Fruit fly (Drosophila melanogaster) whole organism, prepupa: ENCODE measurements around the gene CG43116.

ENCODE experiments used
- Blimp-1 ChIP-seq: fragments of 200-800 bp; sonication (Bioruptor generic); optimal IDR thresholded peaks from 3 replicates; lab custom pipeline; 2017; ENCODE audit warnings: missing biosample characterization, missing genetic modification characterization, mild to moderate bottlenecking, moderate library complexity, missing genetic modification reagents
- CG10631 ChIP-seq: fragments of 200-800 bp; sonication (Bioruptor generic); optimal IDR thresholded peaks from 2 replicates; lab custom pipeline; 2016; ENCODE audit warnings: missing biosample characterization, missing genetic modification characterization
- CG10669 ChIP-seq: fragments of 200-800 bp; sonication (Bioruptor generic); optimal IDR thresholded peaks from 3 replicates; lab custom pipeline; 2018; ENCODE audit warnings: missing biosample characterization, mild to moderate bottlenecking, missing genetic modification characterization, moderate library complexity
- CG11762 ChIP-seq: fragments of 200-800 bp; sonication (Bioruptor generic); optimal IDR thresholded peaks from 3 replicates; lab custom pipeline; 2016; ENCODE audit warnings: missing biosample characterization, missing genetic modification characterization; ENCODE audit not compliant: insufficient read depth
- CG1621 ChIP-seq: fragments of 200-800 bp; sonication (Bioruptor generic); optimal IDR thresholded peaks from 3 replicates; lab custom pipeline; 2018; ENCODE audit warnings: missing biosample characterization, mild to moderate bottlenecking, missing genetic modification characterization
- CG3032 ChIP-seq: fragments of 200-800 bp; optimal IDR thresholded peaks from 2 replicates; lab custom pipeline; 2019; ENCODE audit warnings: missing biosample characterization, mild to moderate bottlenecking, missing genetic modification characterization, moderate library complexity
- CG34406 ChIP-seq: fragments of 200-800 bp; sonication (Bioruptor generic); optimal IDR thresholded peaks from 3 replicates; lab custom pipeline; 2016; ENCODE audit warnings: missing biosample characterization, missing genetic modification characterization
- CG3919 ChIP-seq: fragments of 200-800 bp; sonication (Bioruptor generic); optimal IDR thresholded peaks from 3 replicates; lab custom pipeline; 2016; ENCODE audit warnings: missing biosample characterization, missing genetic modification characterization
- CG4318 ChIP-seq: fragments of 200-800 bp; sonication (Bioruptor generic); optimal IDR thresholded peaks from 3 replicates; lab custom pipeline; 2017; ENCODE audit warnings: missing biosample characterization, mild to moderate bottlenecking, missing genetic modification characterization
- CG6163 ChIP-seq: fragments of 200-800 bp; sonication (Bioruptor generic); IDR thresholded peaks from 3 replicates; pipeline ENCODE4 v1.3.6; 2022; ENCODE audit warnings: missing biosample characterization, missing genetic modification characterization
- CG6276 ChIP-seq: fragments of 200-800 bp; sonication (Bioruptor generic); optimal IDR thresholded peaks from 2 replicates; lab custom pipeline; 2017; ENCODE audit warnings: missing biosample characterization, mild to moderate bottlenecking, missing genetic modification characterization
- CG6792 ChIP-seq: fragments of 200-800 bp; sonication (Bioruptor generic); optimal IDR thresholded peaks from 3 replicates; lab custom pipeline; 2016; ENCODE audit warnings: missing biosample characterization, missing genetic modification characterization
- CG6808 ChIP-seq: fragments of 200-800 bp; sonication (Bioruptor generic); optimal IDR thresholded peaks from 3 replicates; lab custom pipeline; 2017; ENCODE audit warnings: missing biosample characterization, missing genetic modification characterization, mild to moderate bottlenecking, moderate library complexity, missing genetic modification reagents
- CG6854 ChIP-seq: fragments of 200-800 bp; sonication (Bioruptor generic); optimal IDR thresholded peaks from 2 replicates; lab custom pipeline; 2017; ENCODE audit warnings: missing biosample characterization, mild to moderate bottlenecking, missing genetic modification characterization
- CG8119 ChIP-seq: fragments of 200-800 bp; sonication (Bioruptor generic); IDR thresholded peaks from 3 replicates; pipeline ENCODE4 v1.3.6; 2022; ENCODE audit warnings: missing biosample characterization, missing genetic modification characterization
- Eip78C ChIP-seq: fragments of 200-800 bp; sonication (Bioruptor generic); peaks from one replicate; lab custom pipeline; 2016; ENCODE audit warnings: missing biosample characterization, missing genetic modification characterization
- Ets96B ChIP-seq: fragments of 200-800 bp; optimal IDR thresholded peaks from 2 replicates; lab custom pipeline; 2019; ENCODE audit warnings: missing biosample characterization, mild to moderate bottlenecking, missing genetic modification characterization, moderate library complexity
- Hr38 ChIP-seq: sonication (Bioruptor generic); optimal IDR thresholded peaks from 2 replicates; lab custom pipeline; 2016; ENCODE audit warnings: missing biosample characterization, missing genetic modification characterization
- OdsH ChIP-seq: fragments of 200-800 bp; sonication (Bioruptor generic); optimal IDR thresholded peaks from 3 replicates; lab custom pipeline; 2016; ENCODE audit warnings: missing biosample characterization, missing genetic modification characterization
- Sox15 ChIP-seq: fragments of 200-800 bp; sonication (Bioruptor generic); optimal IDR thresholded peaks from 3 replicates; lab custom pipeline; 2016; ENCODE audit warnings: missing biosample characterization, missing genetic modification characterization
- achi ChIP-seq: fragments of 200-800 bp; sonication (Bioruptor generic); optimal IDR thresholded peaks from 3 replicates; lab custom pipeline; 2016; ENCODE audit warnings: missing biosample characterization, missing genetic modification characterization
- dac ChIP-seq: fragments of 200-800 bp; sonication (Bioruptor generic); optimal IDR thresholded peaks from 2 replicates; lab custom pipeline; 2017; ENCODE audit warnings: missing biosample characterization, mild to moderate bottlenecking, missing genetic modification characterization
- eg ChIP-seq: fragments of 200-800 bp; sonication (Bioruptor generic); IDR thresholded peaks from 3 replicates; pipeline ENCODE4 v1.3.6; 2022; ENCODE audit warnings: missing biosample characterization, missing genetic modification characterization
- fd59A ChIP-seq: fragments of 200-800 bp; sonication (Bioruptor generic); optimal IDR thresholded peaks from 2 replicates; lab custom pipeline; 2017; ENCODE audit warnings: missing biosample characterization, mild to moderate bottlenecking, missing genetic modification characterization, missing genetic modification reagents
- fd85E ChIP-seq: fragments of 200-800 bp; sonication (Bioruptor generic); optimal IDR thresholded peaks from 3 replicates; lab custom pipeline; 2016; ENCODE audit warnings: missing biosample characterization, missing genetic modification characterization
- fkh ChIP-seq: fragments of 200-800 bp; sonication (Bioruptor generic); optimal IDR thresholded peaks from 3 replicates; lab custom pipeline; 2017; ENCODE audit warnings: missing biosample characterization, mild to moderate bottlenecking, missing genetic modification characterization, moderate library complexity
- lz ChIP-seq: fragments of 200-800 bp; sonication (Bioruptor generic); optimal IDR thresholded peaks from 3 replicates; lab custom pipeline; 2016; ENCODE audit warnings: missing biosample characterization, missing genetic modification characterization
- net ChIP-seq: fragments of 200-800 bp; sonication (Bioruptor generic); optimal IDR thresholded peaks from 3 replicates; lab custom pipeline; 2016; ENCODE audit warnings: missing biosample characterization, missing genetic modification characterization
- pdm3 ChIP-seq: fragments of 200-800 bp; sonication (Bioruptor generic); optimal IDR thresholded peaks from 3 replicates; lab custom pipeline; 2016; ENCODE audit warnings: missing biosample characterization, missing genetic modification characterization
- salr ChIP-seq, 2 experiments: fragments of 200-800 bp; sonication (Bioruptor generic); optimal IDR thresholded peaks; 3 replicates each; lab custom pipeline; 2016 to 2018; ENCODE audit warnings: missing biosample characterization in 2 of 2, missing genetic modification characterization in 2 of 2, mild to moderate bottlenecking in 1 of 2
- spab ChIP-seq: fragments of 200-800 bp; sonication (Bioruptor generic); optimal IDR thresholded peaks from 2 replicates; lab custom pipeline; 2017; ENCODE audit warnings: missing biosample characterization, mild to moderate bottlenecking, missing genetic modification characterization, missing genetic modification reagents
- ss ChIP-seq, 2 experiments: fragments of 200-800 bp; sonication (Bioruptor generic); optimal IDR thresholded peaks; 2 replicates in 1 of 2; 3 replicates in 1 of 2; lab custom pipeline; 2017 to 2018; ENCODE audit warnings: mild to moderate bottlenecking in 2 of 2, missing biosample characterization in 2 of 2, missing genetic modification characterization in 2 of 2, moderate library complexity in 1 of 2
- svp ChIP-seq: fragments of 200-800 bp; sonication (Bioruptor generic); peaks from one replicate; lab custom pipeline; 2016; ENCODE audit warnings: missing biosample characterization, missing genetic modification characterization
- vri ChIP-seq: fragments of 200-800 bp; sonication (Bioruptor generic); optimal IDR thresholded peaks from 3 replicates; lab custom pipeline; 2016; ENCODE audit warnings: missing biosample characterization, mild to moderate bottlenecking, missing genetic modification characterization

The CG43116 gene

dm6 chr3R:26034643-26035368 is 38.0 kb upstream of the CG43116 start (continued):
- TF ChIP-seq CG6808 (peak; percentile 40), vri (no peak)

DNA sequence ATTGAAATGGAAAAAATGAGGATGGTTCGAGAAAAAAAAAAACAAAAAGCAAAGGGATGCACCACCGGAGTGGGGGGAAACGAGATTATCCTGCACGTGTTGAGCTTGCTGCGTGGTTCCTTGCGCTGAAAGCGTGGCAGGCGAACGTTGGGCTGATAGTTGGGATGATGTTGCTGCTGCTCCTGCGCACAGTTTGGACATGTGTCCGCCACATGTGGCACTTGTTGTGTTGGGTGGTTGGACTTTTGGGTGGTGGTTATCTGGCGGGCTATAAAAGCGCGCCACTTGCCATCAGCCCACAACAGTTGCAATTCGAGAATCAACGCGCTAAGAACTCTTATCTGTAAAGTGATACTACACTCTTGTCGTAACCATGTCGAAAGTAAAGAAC is 35.8 kb upstream of the CG43116 start:
- TF ChIP-seq CG4318 (GFP tag; lab: Kevin White, UChicago) (no peak), Blimp-1 (no peak), CG11762 (GFP tag; lab: Kevin White, UChicago) (no peak), CG1621 (tag; lab: Kevin White, UChicago) (no peak), Hr38 (GFP tag; lab: Kevin White, UChicago) (no peak), CG3919 (GFP tag; lab: Kevin White, UChicago) (no peak), lz (GFP tag; lab: Kevin White, UChicago) (no peak), CG8119 (GFP tag; lab: Robert Waterston, UW) (no peak), Ets96B (tag; lab: Kevin White, UChicago) (no peak), CG6792 (GFP tag; lab: Kevin White, UChicago) (no peak), svp (GFP tag; lab: Kevin White, UChicago) (no peak), CG3032 (tag; lab: Kevin White, UChicago) (no peak), CG6276 (GFP tag; lab: Kevin White, UChicago) (no peak), ss (GFP tag; optimal IDR thresholded peaks at IDR 0.05; lab: Kevin White, UChicago) (no peak), CG6163 (GFP tag; lab: Robert Waterston, UW) (no peak), dac (GFP tag; lab: Kevin White, UChicago) (no peak), CG10669 (GFP tag; lab: Kevin White, UChicago) (no peak), Eip78C (GFP tag; lab: Kevin White, UChicago) (no peak)

DNA sequence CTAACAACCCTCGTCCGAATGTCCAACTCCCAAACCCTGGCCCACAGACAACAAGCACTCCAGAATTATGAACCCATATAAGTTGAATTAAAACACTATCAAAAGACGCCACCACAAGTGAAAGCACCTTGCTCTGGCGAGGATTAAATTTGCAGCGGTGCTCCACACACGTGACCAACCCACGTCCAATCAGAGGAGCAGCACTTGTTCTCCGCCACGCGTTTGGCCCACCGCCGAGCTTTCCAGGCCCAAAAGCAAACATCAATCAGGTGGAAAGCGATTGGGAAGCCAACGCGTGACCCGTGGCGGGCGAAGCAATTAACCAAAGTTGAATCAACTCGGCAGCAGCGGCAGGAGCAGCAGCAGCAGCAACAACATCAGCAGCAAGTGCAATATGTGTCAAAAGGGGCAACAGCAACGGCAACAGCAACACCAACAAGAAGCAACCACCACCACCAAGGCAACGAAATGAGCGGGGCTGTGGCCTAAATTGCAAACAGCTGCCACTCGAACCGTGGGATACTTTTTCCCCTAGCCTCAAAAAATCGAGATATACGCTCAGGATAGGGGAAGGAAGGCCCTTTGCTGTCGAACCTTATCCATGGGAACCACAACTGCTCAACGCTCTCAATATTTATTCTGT is 35.3 kb upstream of the CG43116 start:
- TF ChIP-seq CG6854 (peak; percentile 19), fkh (GFP tag; lab: Kevin White, UChicago) (peak; percentile 7), net (GFP tag; lab: Kevin White, UChicago) (peak; percentile 13), ss (GFP tag; optimal IDR thresholded peaks at IDR 0.05; lab: Kevin White, UChicago) (peak in 1 of 2 experiments; percentile 20), vri (no peak), svp (GFP tag; lab: Kevin White, UChicago) (no peak)

dm6 chr3R:26030562-26030961 is 33.8 kb upstream of the CG43116 start:
- TF ChIP-seq achi (GFP tag; lab: Kevin White, UChicago) (no peak), ss (GFP tag; optimal IDR thresholded peaks at IDR 0.05; lab: Kevin White, UChicago) (peak in 1 of 2 experiments; percentile 60), fkh (GFP tag; lab: Kevin White, UChicago) (peak; percentile 23)
- TF ChIP-seq, all 60 proteins: peak for 2

dm6 chr3R:26027903-26028302 is 31.1 kb upstream of the CG43116 start:
- TF ChIP-seq fkh (GFP tag; lab: Kevin White, UChicago) (no peak), CG6163 (GFP tag; lab: Robert Waterston, UW) (no peak), fd59A (no peak), spab (no peak), vri (no peak), OdsH (no peak), eg (no peak), CG10669 (GFP tag; lab: Kevin White, UChicago) (no peak), salr (GFP tag; optimal IDR thresholded peaks at IDR 0.05; lab: Kevin White, UChicago) (no peak), fd85E (no peak), Hr38 (GFP tag; lab: Kevin White, UChicago) (no peak), lz (GFP tag; lab: Kevin White, UChicago) (no peak), Sox15 (GFP tag; lab: Kevin White, UChicago) (no peak), CG6276 (GFP tag; lab: Kevin White, UChicago) (no peak), CG34406 (no peak), CG10631 (GFP tag; lab: Kevin White, UChicago) (no peak), pdm3 (GFP tag; lab: Kevin White, UChicago) (no peak), Blimp-1 (no peak), Eip78C (GFP tag; lab: Kevin White, UChicago) (no peak), CG3919 (GFP tag; lab: Kevin White, UChicago) (no peak)
